Fruit fly (Drosophila melanogaster) whole organism, embryonic: ENCODE results near the gene Muc4B.
A peak's percentile ranks its signal among the peaks of the same experiment; 100 is the strongest.

Experiments
- CG10979 ChIP-seq: fragments of 200-800 bp; sonication (Bioruptor generic); optimal IDR thresholded peaks from 2 replicates; lab custom pipeline; 2018; ENCODE audit warnings: missing biosample characterization, mild to moderate bottlenecking, missing genetic modification characterization, moderate library complexity
- CG11093 ChIP-seq: fragments of 200-800 bp; sonication (Bioruptor generic); IDR thresholded peaks from 3 replicates; pipeline ENCODE4 v1.3.6; 2022; ENCODE audit warnings: missing biosample characterization, missing genetic modification characterization
- CG11504 ChIP-seq: fragments of 200-800 bp; sonication (Bioruptor generic); optimal IDR thresholded peaks from 3 replicates; lab custom pipeline; 2019; ENCODE audit warnings: missing biosample characterization, mild to moderate bottlenecking, missing genetic modification characterization, moderate library complexity
- CG12071 ChIP-seq: fragments of 200-800 bp; sonication (Bioruptor generic); optimal IDR thresholded peaks from 3 replicates; lab custom pipeline; 2018; ENCODE audit warnings: missing biosample characterization, mild to moderate bottlenecking, missing genetic modification characterization
- CG14050 ChIP-seq: fragments of 200-800 bp; sonication (Bioruptor generic); IDR thresholded peaks from 3 replicates; pipeline ENCODE4 v1.3.6; 2022; ENCODE audit warnings: missing biosample characterization, missing genetic modification characterization
- CG14667 ChIP-seq: fragments of 200-800 bp; sonication (Bioruptor generic); IDR thresholded peaks from 2 replicates; pipeline ENCODE4 v1.3.6; 2022; ENCODE audit warnings: missing biosample characterization, missing genetic modification characterization
- CG15601 ChIP-seq: fragments of 200-800 bp; sonication (Bioruptor generic); optimal IDR thresholded peaks from 3 replicates; lab custom pipeline; 2019; ENCODE audit warnings: missing biosample characterization, mild to moderate bottlenecking, missing genetic modification characterization, moderate library complexity
- CG17328 ChIP-seq: fragments of 200-800 bp; sonication (Bioruptor generic); IDR thresholded peaks from 2 replicates; pipeline ENCODE4 v1.3.6; 2022; ENCODE audit warnings: missing biosample characterization, missing genetic modification characterization
- CG3163 ChIP-seq: fragments of 200-800 bp; sonication (Bioruptor generic); optimal IDR thresholded peaks from 3 replicates; lab custom pipeline; 2016; ENCODE audit warnings: missing biosample characterization, missing genetic modification characterization
- CG32772 ChIP-seq: fragments of 200-800 bp; sonication (Bioruptor generic); IDR thresholded peaks from 2 replicates; pipeline ENCODE4 v1.3.6; 2022; ENCODE audit warnings: missing biosample characterization, missing genetic modification characterization
- CG33557 ChIP-seq: fragments of 200-800 bp; sonication (Bioruptor generic); optimal IDR thresholded peaks from 2 replicates; lab custom pipeline; 2019; ENCODE audit warnings: missing biosample characterization, mild to moderate bottlenecking, missing genetic modification characterization, moderate library complexity
- CG3407 ChIP-seq: fragments of 200-800 bp; sonication (Bioruptor generic); optimal IDR thresholded peaks from 2 replicates; lab custom pipeline; 2018; ENCODE audit warnings: missing biosample characterization, mild to moderate bottlenecking, missing genetic modification characterization
- CG6254 ChIP-seq: fragments of 200-800 bp; sonication (Bioruptor generic); optimal IDR thresholded peaks from 3 replicates; lab custom pipeline; 2017; ENCODE audit warnings: mild to moderate bottlenecking, missing biosample characterization, missing genetic modification reagents, missing genetic modification characterization
- CG6813 ChIP-seq: fragments of 200-800 bp; sonication (Bioruptor generic); optimal IDR thresholded peaks from 2 replicates; lab custom pipeline; 2017; ENCODE audit warnings: missing biosample characterization, missing genetic modification characterization, mild to moderate bottlenecking, moderate library complexity, missing genetic modification reagents
- CG8281 ChIP-seq: fragments of 200-800 bp; sonication (Bioruptor generic); optimal IDR thresholded peaks from 2 replicates; lab custom pipeline; 2018; ENCODE audit warnings: missing biosample characterization, mild to moderate bottlenecking, missing genetic modification characterization, moderate library complexity
- CG8359 ChIP-seq: fragments of 200-800 bp; sonication (Bioruptor generic); optimal IDR thresholded peaks from 2 replicates; lab custom pipeline; 2017; ENCODE audit warnings: missing biosample characterization, mild to moderate bottlenecking, missing genetic modification characterization, borderline replicate concordance
- CG9437 ChIP-seq: fragments of 200-800 bp; sonication (Bioruptor generic); optimal IDR thresholded peaks from 2 replicates; lab custom pipeline; 2018; ENCODE audit warnings: missing biosample characterization, mild to moderate bottlenecking, missing genetic modification characterization
- D19A ChIP-seq: fragments of 200-800 bp; optimal IDR thresholded peaks from 3 replicates; lab custom pipeline; 2019; ENCODE audit warnings: missing biosample characterization, mild to moderate bottlenecking, missing genetic modification characterization, moderate library complexity
- Dip2 ChIP-seq: fragments of 200-800 bp; sonication (Bioruptor generic); IDR thresholded peaks from 2 replicates; pipeline ENCODE4 v1.3.6; 2022; ENCODE audit warnings: missing biosample characterization, missing genetic modification characterization
- HmgZ ChIP-seq: fragments of 200-800 bp; sonication (Bioruptor generic); optimal IDR thresholded peaks from 2 replicates; lab custom pipeline; 2018; ENCODE audit warnings: missing biosample characterization, mild to moderate bottlenecking, missing genetic modification characterization
- Hr39 ChIP-seq: fragments of >200 bp; optimal IDR thresholded peaks from 2 replicates; lab custom pipeline; 2017
- MBD-R2 ChIP-seq: fragments of 200-800 bp; sonication (Bioruptor generic); IDR thresholded peaks from 2 replicates; pipeline ENCODE4 v1.3.6; 2022; ENCODE audit warnings: missing biosample characterization, missing genetic modification characterization
- Nf-YA ChIP-seq: fragments of 200-800 bp; sonication (Bioruptor generic); IDR thresholded peaks from 2 replicates; pipeline ENCODE4 v1.3.6; 2022; ENCODE audit warnings: missing biosample characterization, missing genetic modification characterization
- Scr ChIP-seq: fragments of 200-800 bp; sonication (Bioruptor generic); IDR thresholded peaks from 2 replicates; pipeline ENCODE4 v1.3.6; 2022; ENCODE audit warnings: missing biosample characterization, missing genetic modification characterization; ENCODE audit not compliant: partially characterized antibody
- Vsx1 ChIP-seq: fragments of 200-800 bp; sonication (Bioruptor generic); optimal IDR thresholded peaks from 2 replicates; lab custom pipeline; 2017; ENCODE audit warnings: missing biosample characterization, mild to moderate bottlenecking, missing genetic modification characterization, missing genetic modification reagents
- amos ChIP-seq: fragments of 200-800 bp; sonication (Bioruptor generic); IDR thresholded peaks from 2 replicates; pipeline ENCODE4 v1.3.6; 2022; ENCODE audit warnings: missing biosample characterization, missing genetic modification characterization; ENCODE audit not compliant: partially characterized antibody
- dmrt11E ChIP-seq: fragments of 200-800 bp; sonication (Bioruptor generic); optimal IDR thresholded peaks from 3 replicates; lab custom pipeline; 2018; ENCODE audit warnings: missing biosample characterization, mild to moderate bottlenecking, missing genetic modification characterization, moderate library complexity
- ems ChIP-seq: fragments of 200-800 bp; sonication (Bioruptor generic); optimal IDR thresholded peaks from 3 replicates; lab custom pipeline; 2016; ENCODE audit warnings: missing biosample characterization, missing genetic modification characterization
- fd64A ChIP-seq: fragments of 200-800 bp; sonication (Bioruptor generic); optimal IDR thresholded peaks from 3 replicates; lab custom pipeline; 2018; ENCODE audit warnings: missing biosample characterization, mild to moderate bottlenecking, missing genetic modification characterization
- kay ChIP-seq: fragments of 200-800 bp; sonication (Bioruptor generic); optimal IDR thresholded peaks from 2 replicates; lab custom pipeline; 2016; ENCODE audit warnings: missing biosample characterization, missing genetic modification characterization
- ken ChIP-seq: fragments of 200-800 bp; sonication (Bioruptor generic); IDR thresholded peaks from 3 replicates; pipeline ENCODE4 v1.3.6; 2022; ENCODE audit warnings: missing biosample characterization, missing genetic modification characterization
- pros ChIP-seq: fragments of 200-800 bp; sonication (Bioruptor generic); optimal IDR thresholded peaks from 3 replicates; lab custom pipeline; 2019; ENCODE audit warnings: missing biosample characterization, mild to moderate bottlenecking, missing genetic modification characterization, moderate library complexity
- sens ChIP-seq: fragments of 200-800 bp; sonication (Bioruptor generic); peaks from one replicate; lab custom pipeline; 2016; ENCODE audit warnings: missing biosample characterization, missing genetic modification characterization
- vvl ChIP-seq: fragments of 200-800 bp; sonication (Bioruptor generic); IDR thresholded peaks from 2 replicates; pipeline ENCODE4 v1.3.6; 2022; ENCODE audit warnings: missing biosample characterization, missing genetic modification characterization
- zen ChIP-seq: fragments of 200-800 bp; sonication (Bioruptor generic); optimal IDR thresholded peaks from 3 replicates; lab custom pipeline; 2018; ENCODE audit warnings: missing biosample characterization, mild to moderate bottlenecking, missing genetic modification characterization, moderate library complexity

Muc4B gene

DNA sequence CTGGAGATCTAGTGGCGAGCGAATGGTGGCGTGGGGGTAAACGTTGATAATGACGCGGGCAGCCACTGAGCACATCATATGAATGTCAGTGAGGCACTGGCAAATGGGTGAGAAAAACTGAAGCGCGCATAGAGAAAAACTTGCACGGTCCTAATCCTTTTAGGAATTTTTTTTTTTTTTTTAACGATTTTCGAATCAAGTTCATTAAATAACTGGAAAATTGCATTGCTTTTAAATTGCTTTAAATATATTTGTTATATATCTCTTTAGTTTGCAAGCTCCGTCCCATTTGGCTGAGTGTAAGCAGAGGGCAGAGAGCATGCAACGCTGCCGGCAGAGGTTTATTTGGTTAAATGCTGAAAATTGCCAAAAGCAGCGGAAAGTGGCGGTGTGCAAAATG is 48.5 kb downstream of the Muc4B start (continued):
- TF ChIP-seq CG8359 (GFP tag; lab: Kevin White, UChicago) (no peak), MBD-R2 (GFP tag; lab: Robert Waterston, UW) (no peak), CG6254 (GFP tag; lab: Kevin White, UChicago) (peak; percentile 10), CG33557 (GFP tag; lab: Kevin White, UChicago) (no peak), CG11504 (peak; percentile 34), CG12071 (no peak), zen (tag; lab: Kevin White, UChicago) (no peak), pros (GFP tag; lab: Kevin White, UChicago) (no peak), Dip2 (no peak), amos (no peak), dmrt11E (tag; lab: Kevin White, UChicago) (peak; percentile 36), ken (no peak), Scr (GFP tag; lab: Robert Waterston, UW) (no peak), CG6813 (GFP tag; lab: Kevin White, UChicago) (no peak), CG15601 (tag; lab: Kevin White, UChicago) (no peak), Vsx1 (GFP tag; lab: Kevin White, UChicago) (no peak), CG17328 (GFP tag; lab: Robert Waterston, UW) (0 out of 2 replicates have a peak, but pooled peaks have one; percentile 42), sens (peak; percentile 58), vvl (GFP tag; lab: Robert Waterston, UW) (0 out of 2 replicates have a peak, but pooled peaks have one; percentile 24), CG14667 (GFP tag; lab: Robert Waterston, UW) (peak; percentile 48), CG32772 (GFP tag; lab: Robert Waterston, UW) (0 out of 2 replicates have a peak, but pooled peaks have one; percentile 25), HmgZ (tag; lab: Kevin White, UChicago) (no peak), CG9437 (GFP tag; lab: Kevin White, UChicago) (no peak), Nf-YA (GFP tag; lab: Robert Waterston, UW) (no peak), Hr39 (lab: Kevin White, UChicago) (no peak), CG11093 (GFP tag; lab: Robert Waterston, UW) (no peak), kay (GFP tag; lab: Kevin White, UChicago) (no peak), CG3163 (GFP tag; lab: Kevin White, UChicago) (no peak), D19A (no peak), CG14050 (GFP tag; lab: Robert Waterston, UW) (no peak), ems (no peak), CG3407 (GFP tag; lab: Kevin White, UChicago) (no peak), fd64A (GFP tag; lab: Kevin White, UChicago) (no peak), CG8281 (tag; lab: Kevin White, UChicago) (no peak), CG10979 (tag; lab: Kevin White, UChicago) (peak; percentile 19)
- TF ChIP-seq, all 482 proteins: peak for 62
